Fruit fly (Drosophila melanogaster) whole organism, adult: ENCODE results near the gene TwdlQ.

ENCODE experiments used
- CG11617 ChIP-seq: fragments of 200-800 bp; sonication (Bioruptor generic); optimal IDR thresholded peaks from 2 replicates; lab custom pipeline; 2017; ENCODE audit warnings: mild to moderate bottlenecking, missing biosample characterization, missing genetic modification reagents, missing genetic modification characterization
- CG12768 ChIP-seq: fragments of 200-800 bp; sonication (Bioruptor generic); optimal IDR thresholded peaks from 2 replicates; lab custom pipeline; 2017; ENCODE audit warnings: missing biosample characterization, missing genetic modification characterization, mild to moderate bottlenecking, moderate library complexity, missing genetic modification reagents
- CG14711 ChIP-seq: fragments of 200-800 bp; sonication (Bioruptor generic); optimal IDR thresholded peaks from 2 replicates; lab custom pipeline; 2018; ENCODE audit warnings: missing biosample characterization, mild to moderate bottlenecking, missing genetic modification characterization, moderate library complexity
- CG1620 ChIP-seq: fragments of 200-800 bp; sonication (Bioruptor generic); optimal IDR thresholded peaks from 2 replicates; lab custom pipeline; 2016; ENCODE audit warnings: missing biosample characterization, missing genetic modification characterization
- CG33017 ChIP-seq: fragments of 200-800 bp; sonication (Bioruptor generic); optimal IDR thresholded peaks from 2 replicates; lab custom pipeline; 2018; ENCODE audit warnings: missing biosample characterization, mild to moderate bottlenecking, missing genetic modification characterization, moderate library complexity
- CG5204 ChIP-seq: fragments of 200-800 bp; sonication (Bioruptor generic); optimal IDR thresholded peaks from 2 replicates; lab custom pipeline; 2016; ENCODE audit warnings: missing biosample characterization, missing genetic modification characterization
- CG7045 ChIP-seq: fragments of 200-800 bp; sonication (Bioruptor generic); optimal IDR thresholded peaks from 2 replicates; lab custom pipeline; 2017; ENCODE audit warnings: missing biosample characterization, mild to moderate bottlenecking, missing genetic modification characterization
- CG7101 ChIP-seq: fragments of 200-800 bp; sonication (Bioruptor generic); optimal IDR thresholded peaks from 2 replicates; lab custom pipeline; 2018; ENCODE audit warnings: missing biosample characterization, mild to moderate bottlenecking, missing genetic modification characterization, moderate library complexity
- Clk ChIP-seq: fragments of 200-800 bp; sonication (Bioruptor generic); optimal IDR thresholded peaks from 2 replicates; lab custom pipeline; 2017; ENCODE audit warnings: missing biosample characterization, missing genetic modification characterization
- Crg-1 ChIP-seq: fragments of 200-800 bp; sonication (Bioruptor generic); optimal IDR thresholded peaks from 2 replicates; lab custom pipeline; 2016; ENCODE audit warnings: missing biosample characterization, missing genetic modification characterization
- Hr96 ChIP-seq: fragments of 200-800 bp; sonication (Bioruptor generic); optimal IDR thresholded peaks from 2 replicates; lab custom pipeline; 2016; ENCODE audit warnings: missing biosample characterization, missing genetic modification characterization
- Mnt ChIP-seq: fragments of 200-800 bp; sonication (Bioruptor generic); optimal IDR thresholded peaks from 2 replicates; lab custom pipeline; 2016; ENCODE audit warnings: missing biosample characterization, mild to moderate bottlenecking, missing genetic modification characterization
- bab1 ChIP-seq: fragments of 200-800 bp; sonication (Bioruptor generic); optimal IDR thresholded peaks from 3 replicates; lab custom pipeline; 2019; ENCODE audit warnings: missing biosample characterization, mild to moderate bottlenecking, missing genetic modification characterization, moderate library complexity
- cic ChIP-seq: fragments of 200-800 bp; sonication (Bioruptor generic); optimal IDR thresholded peaks from 2 replicates; lab custom pipeline; 2017; ENCODE audit warnings: missing biosample characterization, mild to moderate bottlenecking, missing genetic modification characterization, moderate library complexity
- cnc ChIP-seq, 2 experiments: fragments of >200 bp; optimal IDR thresholded peaks; 2 replicates each; lab custom pipeline; 2017
- kay ChIP-seq: fragments of 200-800 bp; sonication (Bioruptor generic); peaks from one replicate; lab custom pipeline; 2016; ENCODE audit warnings: missing biosample characterization, missing genetic modification characterization, borderline replicate concordance
- ovo ChIP-seq: fragments of 200-800 bp; sonication (Bioruptor generic); optimal IDR thresholded peaks from 2 replicates; lab custom pipeline; 2016; ENCODE audit warnings: missing biosample characterization, missing genetic modification characterization
- pad ChIP-seq: fragments of 200-800 bp; sonication (Bioruptor generic); optimal IDR thresholded peaks from 3 replicates; lab custom pipeline; 2017; ENCODE audit warnings: missing biosample characterization, missing genetic modification characterization, mild to moderate bottlenecking, moderate library complexity, missing genetic modification reagents
- tj ChIP-seq: fragments of 200-800 bp; sonication (Bioruptor generic); optimal IDR thresholded peaks from 3 replicates; lab custom pipeline; 2017; ENCODE audit warnings: missing biosample characterization, mild to moderate bottlenecking, missing genetic modification characterization, moderate library complexity
- toe ChIP-seq: fragments of 200-800 bp; sonication (Bioruptor generic); optimal IDR thresholded peaks from 2 replicates; lab custom pipeline; 2016; ENCODE audit warnings: missing biosample characterization, missing genetic modification characterization

TwdlQ gene

dm6 chr3R:26700125-26700524 lies 6.7 kb upstream of the TwdlQ start:
- TF ChIP-seq tj (GFP tag; lab: Kevin White, UChicago) (no peak), Clk (no peak), CG5204 (GFP tag; lab: Kevin White, UChicago) (no peak), toe (no peak), Crg-1 (GFP tag; lab: Kevin White, UChicago) (no peak)

- TF ChIP-seq Clk (no peak), CG7101 (no peak), Crg-1 (GFP tag; lab: Kevin White, UChicago) (no peak), tj (GFP tag; lab: Kevin White, UChicago) (no peak), CG33017 (tag; lab: Kevin White, UChicago) (no peak), toe (no peak), CG14711 (tag; lab: Kevin White, UChicago) (no peak), pad (GFP tag; lab: Kevin White, UChicago) (no peak), CG5204 (GFP tag; lab: Kevin White, UChicago) (no peak)
These were observed 3.2 kb downstream of the TwdlQ start for dm6 chr3R:26690197-26690596.

- TF ChIP-seq CG7101 (no peak), CG5204 (GFP tag; lab: Kevin White, UChicago) (no peak), pad (GFP tag; lab: Kevin White, UChicago) (peak; percentile 46)
These were observed 11.4 kb downstream of the TwdlQ start, which contains the start of gene beat-VII for dm6 chr3R:26681947-26682346. Gene beat-VII, minus strand, starts transcription at chr3R:26681966.

dm6 chr3R:26671525-26672132 lies 21.8 kb downstream of the TwdlQ start:
- TF ChIP-seq CG5204 (GFP tag; lab: Kevin White, UChicago), result peak; percentile 16
- no peak for TF ChIP-seq Hr96
- TF ChIP-seq cnc (optimal IDR thresholded peaks at IDR 0.05; lab: Kevin White, UChicago), result no peak
- TF ChIP-seq CG14711 (tag; lab: Kevin White, UChicago), result no peak
- no peak for TF ChIP-seq CG7101
- no peak for TF ChIP-seq pad (GFP tag; lab: Kevin White, UChicago)
- no peak for TF ChIP-seq Clk
- TF ChIP-seq bab1 (GFP tag; lab: Kevin White, UChicago), result no peak
- peak; percentile 34 for TF ChIP-seq CG7045 (GFP tag; lab: Kevin White, UChicago)
- TF ChIP-seq toe, result no peak
- no peak for TF ChIP-seq Mnt (GFP tag; lab: Kevin White, UChicago)
- TF ChIP-seq CG33017 (tag; lab: Kevin White, UChicago), result no peak
- no peak for TF ChIP-seq CG11617
- TF ChIP-seq ovo (GFP tag; lab: Kevin White, UChicago), result no peak
- peak; percentile 0 for TF ChIP-seq CG12768

- no peak for TF ChIP-seq cnc (optimal IDR thresholded peaks at IDR 0.05; lab: Kevin White, UChicago)
- no peak for TF ChIP-seq CG11617
- TF ChIP-seq tj (GFP tag; lab: Kevin White, UChicago), result no peak
- no peak for TF ChIP-seq toe
- no peak for TF ChIP-seq ovo (GFP tag; lab: Kevin White, UChicago)
- no peak for TF ChIP-seq Clk
- TF ChIP-seq CG7045 (GFP tag; lab: Kevin White, UChicago), result no peak
- TF ChIP-seq CG33017 (tag; lab: Kevin White, UChicago), result no peak
- TF ChIP-seq kay (GFP tag; lab: Kevin White, UChicago), result no peak
These were observed 23.1 kb downstream of the TwdlQ start for dm6 chr3R:26670277-26670676.

dm6 chr3R:26656140-26656539 lies 37.2 kb downstream of the TwdlQ start, which contains the start of gene Tb:
Gene Tb, plus strand, starts transcription at chr3R:26656440.
- TF ChIP-seq ovo (GFP tag; lab: Kevin White, UChicago), result no peak
- TF ChIP-seq bab1 (GFP tag; lab: Kevin White, UChicago), result no peak
- TF ChIP-seq CG7101, result no peak
- TF ChIP-seq pad (GFP tag; lab: Kevin White, UChicago), result no peak
- no peak for TF ChIP-seq tj (GFP tag; lab: Kevin White, UChicago)
- TF ChIP-seq cnc (optimal IDR thresholded peaks at IDR 0.05; lab: Kevin White, UChicago), result no peak
- TF ChIP-seq Mnt (GFP tag; lab: Kevin White, UChicago), result no peak
- no peak for TF ChIP-seq Crg-1 (GFP tag; lab: Kevin White, UChicago)
- TF ChIP-seq toe, result no peak
- TF ChIP-seq Clk, result no peak
- no peak for TF ChIP-seq CG33017 (tag; lab: Kevin White, UChicago)
- no peak for TF ChIP-seq CG12768
- TF ChIP-seq Hr96, result no peak
- TF ChIP-seq kay (GFP tag; lab: Kevin White, UChicago), result no peak
- TF ChIP-seq CG11617, result no peak
- no peak for TF ChIP-seq CG5204 (GFP tag; lab: Kevin White, UChicago)

dm6 chr3R:26655416-26655945 lies 37.9 kb downstream of the TwdlQ start:
- TF ChIP-seq pad (GFP tag; lab: Kevin White, UChicago) (no peak), toe (no peak), Mnt (GFP tag; lab: Kevin White, UChicago) (no peak), kay (GFP tag; lab: Kevin White, UChicago) (no peak), CG11617 (no peak), CG12768 (no peak), tj (GFP tag; lab: Kevin White, UChicago) (no peak), cic (GFP tag; lab: Kevin White, UChicago) (no peak), CG7101 (no peak), CG5204 (GFP tag; lab: Kevin White, UChicago) (no peak), CG33017 (tag; lab: Kevin White, UChicago) (no peak), Clk (no peak), ovo (GFP tag; lab: Kevin White, UChicago) (no peak), CG1620 (GFP tag; lab: Kevin White, UChicago) (no peak), cnc (optimal IDR thresholded peaks at IDR 0.05; lab: Kevin White, UChicago) (no peak), CG7045 (GFP tag; lab: Kevin White, UChicago) (no peak), CG14711 (tag; lab: Kevin White, UChicago) (no peak)
